Worm (Caenorhabditis elegans): Measurements from ENCODE around the gene C35C5.9.

Gene C35C5.9

ce11 chrX:11517433-11517832, 18.9 kb upstream of the C35C5.9 start:
- TF ChIP-seq F13H6.1 (tag; optimal IDR thresholded peaks at IDR 0.05) (no peak), sox-4 (tag; optimal IDR thresholded peaks at IDR 0.05) (no peak), ahr-1 (tag; optimal IDR thresholded peaks at IDR 0.05) (no peak), pha-2 (tag; optimal IDR thresholded peaks at IDR 0.05) (no peak), unc-42 (tag; optimal IDR thresholded peaks at IDR 0.05) (no peak), C38D4.7 (GFP tag; optimal IDR thresholded peaks at IDR 0.05) (no peak), dve-1 (tag; optimal IDR thresholded peaks at IDR 0.05) (no peak), lin-11 (tag; optimal IDR thresholded peaks at IDR 0.05) (no peak), pag-3 (tag; optimal IDR thresholded peaks at IDR 0.05; ENCODE audit: borderline replicate concordance) (no peak), elt-2 (tag; optimal IDR thresholded peaks at IDR 0.05) (no peak), ceh-45 (GFP tag; IDR thresholded peaks at IDR 0.05) (no peak), zip-5 (tag; optimal IDR thresholded peaks at IDR 0.05) (no peak)

ce11 chrX:11518415-11518814, 18.0 kb upstream of the C35C5.9 start:
- no peak for TF ChIP-seq sox-4 (tag; optimal IDR thresholded peaks at IDR 0.05)
- TF ChIP-seq ceh-14 (tag; optimal IDR thresholded peaks at IDR 0.05), result no peak
- no peak for TF ChIP-seq dve-1 (tag; optimal IDR thresholded peaks at IDR 0.05)
- TF ChIP-seq tbx-7 (tag; optimal IDR thresholded peaks at IDR 0.05), result no peak
- no peak for TF ChIP-seq odd-2 (tag; optimal IDR thresholded peaks at IDR 0.05)
- no peak for TF ChIP-seq madf-2 (tag; optimal IDR thresholded peaks at IDR 0.05)
- no peak for TF ChIP-seq ceh-9 (tag; optimal IDR thresholded peaks at IDR 0.05)
- no peak for TF ChIP-seq F13H6.1 (tag; optimal IDR thresholded peaks at IDR 0.05)
- TF ChIP-seq tbx-2 (tag; optimal IDR thresholded peaks at IDR 0.05), result no peak
- TF ChIP-seq ahr-1 (tag; optimal IDR thresholded peaks at IDR 0.05), result no peak
- TF ChIP-seq elt-2 (tag; optimal IDR thresholded peaks at IDR 0.05), result no peak
- no peak for TF ChIP-seq hlh-8 (tag; optimal IDR thresholded peaks at IDR 0.05)
- TF ChIP-seq K02D7.2 (tag; optimal IDR thresholded peaks at IDR 0.05), result no peak
- TF ChIP-seq ceh-2 (tag; optimal IDR thresholded peaks at IDR 0.05), result no peak
- no peak for TF ChIP-seq ets-4 (tag; optimal IDR thresholded peaks at IDR 0.05)
- no peak for TF ChIP-seq ttx-3 (tag; optimal IDR thresholded peaks at IDR 0.05)
- no peak for TF ChIP-seq pag-3 (tag; optimal IDR thresholded peaks at IDR 0.05; ENCODE audit: borderline replicate concordance)
- no peak for TF ChIP-seq ama-1 (optimal IDR thresholded peaks at IDR 0.05)

ce11 chrX:11519016-11519509, 17.3 kb upstream of the C35C5.9 start, which contains the start of gene hpo-34:
TSS of gene hpo-34 (minus strand) at chrX:11519066.
- TF ChIP-seq elt-2 (tag; optimal IDR thresholded peaks at IDR 0.05) (peak; percentile 33), unc-55 (GFP tag; optimal IDR thresholded peaks at IDR 0.05) (no peak), ceh-9 (tag; optimal IDR thresholded peaks at IDR 0.05) (no peak)

ce11 chrX:11522058-11522757, 14.2 kb upstream of the C35C5.9 start, which contains the start of gene sdc-2:
TSS of gene sdc-2 (plus strand) at chrX:11522707.
- TF ChIP-seq unc-86 (tag; optimal IDR thresholded peaks at IDR 0.05) (no peak), dve-1 (tag; optimal IDR thresholded peaks at IDR 0.05) (peak; percentile 55), pat-9 (tag; optimal IDR thresholded peaks at IDR 0.05) (no peak), che-1 (tag; optimal IDR thresholded peaks at IDR 0.05) (peak; percentile 9), ceh-31 (tag; optimal IDR thresholded peaks at IDR 0.05) (peak; percentile 74), unc-55 (GFP tag; optimal IDR thresholded peaks at IDR 0.05) (peak; percentile 58), pros-1 (tag; optimal IDR thresholded peaks at IDR 0.05) (peak; percentile 49), unc-3 (GFP tag; conservative IDR thresholded peaks at IDR 0.05) (no peak), unc-3 (tag; optimal IDR thresholded peaks at IDR 0.05) (no peak)

- no peak for TF ChIP-seq elt-2 (tag; optimal IDR thresholded peaks at IDR 0.05)
- TF ChIP-seq fax-1 (tag; optimal IDR thresholded peaks at IDR 0.05), result no peak
- TF ChIP-seq ceh-24 (tag; optimal IDR thresholded peaks at IDR 0.05), result no peak
- no peak for TF ChIP-seq pros-1 (tag; optimal IDR thresholded peaks at IDR 0.05)
- TF ChIP-seq hlh-30 (tag; optimal IDR thresholded peaks at IDR 0.05; ENCODE audit: insufficient read depth), result no peak
- TF ChIP-seq ceh-45 (GFP tag; IDR thresholded peaks at IDR 0.05), result no peak
- TF ChIP-seq lin-11 (tag; optimal IDR thresholded peaks at IDR 0.05), result no peak
- no peak for TF ChIP-seq ceh-9 (tag; optimal IDR thresholded peaks at IDR 0.05)
- no peak for TF ChIP-seq elt-4 (tag; optimal IDR thresholded peaks at IDR 0.05)
- TF ChIP-seq Y22D7AL.16 (tag; optimal IDR thresholded peaks at IDR 0.05), result no peak
- no peak for TF ChIP-seq hlh-8 (tag; optimal IDR thresholded peaks at IDR 0.05)
- no peak for TF ChIP-seq nhr-232 (tag; optimal IDR thresholded peaks at IDR 0.05)
Measured at ce11 chrX:11523704-11524103, 12.7 kb upstream of the C35C5.9 start.

All from whole organism, late embryonic.